Worm (Caenorhabditis elegans) whole organism, L1 larva: Measurements from ENCODE around the gene H20J04.1.

Source experiments
- elt-2 ChIP-seq: sonication (generic microtip); optimal IDR thresholded peaks from 2 replicates; lab custom pipeline; 2016; ENCODE audit warnings: missing genetic modification characterization, mild to moderate bottlenecking, inconsistent platforms, missing compliant biosample characterization, missing genetic modification reagents
- pag-3 ChIP-seq: sonication (generic microtip); optimal IDR thresholded peaks from 2 replicates; lab custom pipeline; 2017; ENCODE audit warnings: missing genetic modification characterization, mild to moderate bottlenecking, missing compliant biosample characterization, antibody characterized with exemption, borderline replicate concordance; ENCODE audit not compliant: insufficient read depth

- TF ChIP-seq pag-3 (tag; lab: Kevin White, UChicago) (no peak), elt-2 (no peak)
Measured at ce11 chrII:4362088-4362487, 6.7 kb downstream of the H20J04.1 start.
